Fruit fly (Drosophila melanogaster) whole organism, embryonic: ENCODE results near the gene CG14131.
A peak's percentile ranks its signal among the peaks of the same experiment; 100 is the strongest.

ENCODE experiments used
- BtbVII ChIP-seq: fragments of 200-800 bp; sonication (Bioruptor generic); optimal IDR thresholded peaks from 3 replicates; lab custom pipeline; 2017; ENCODE audit warnings: missing biosample characterization, mild to moderate bottlenecking, missing genetic modification characterization
- CG10431 ChIP-seq: fragments of 200-800 bp; sonication (Bioruptor generic); optimal IDR thresholded peaks from 3 replicates; lab custom pipeline; 2018; ENCODE audit warnings: missing biosample characterization, mild to moderate bottlenecking, missing genetic modification characterization
- CG10543 ChIP-seq: fragments of 200-800 bp; sonication (Bioruptor generic); optimal IDR thresholded peaks from 3 replicates; lab custom pipeline; 2017; ENCODE audit warnings: missing biosample characterization, mild to moderate bottlenecking, missing genetic modification characterization, moderate library complexity
- CG11085 ChIP-seq: fragments of 200-800 bp; sonication (Bioruptor generic); IDR thresholded peaks from 2 replicates; pipeline ENCODE4 v1.3.6; 2022; ENCODE audit warnings: missing biosample characterization, missing genetic modification characterization
- CG12104 ChIP-seq: fragments of 200-800 bp; sonication (Bioruptor generic); optimal IDR thresholded peaks from 3 replicates; lab custom pipeline; 2016; ENCODE audit warnings: missing biosample characterization, missing genetic modification characterization
- CG1233 ChIP-seq: fragments of 200-800 bp; sonication (Bioruptor generic); optimal IDR thresholded peaks from 4 replicates; lab custom pipeline; 2018; ENCODE audit warnings: missing biosample characterization, mild to moderate bottlenecking, missing genetic modification characterization
- CG12769 ChIP-seq: fragments of 200-800 bp; sonication (Bioruptor generic); optimal IDR thresholded peaks from 2 replicates; lab custom pipeline; 2019; ENCODE audit warnings: missing biosample characterization, mild to moderate bottlenecking, missing genetic modification characterization, moderate library complexity
- CG14441 ChIP-seq: fragments of 200-800 bp; sonication (Bioruptor generic); IDR thresholded peaks from 2 replicates; pipeline ENCODE4 v1.3.6; 2022; ENCODE audit warnings: missing biosample characterization, missing genetic modification characterization
- CG15011 ChIP-seq: fragments of 200-800 bp; sonication (Bioruptor generic); optimal IDR thresholded peaks from 3 replicates; lab custom pipeline; 2018; ENCODE audit warnings: missing biosample characterization, mild to moderate bottlenecking, missing genetic modification characterization
- CG15269 ChIP-seq: fragments of 200-800 bp; sonication (Bioruptor generic); optimal IDR thresholded peaks from 2 replicates; lab custom pipeline; 2018; ENCODE audit warnings: missing biosample characterization, mild to moderate bottlenecking, missing genetic modification characterization, moderate library complexity
- CG16813 ChIP-seq: fragments of 200-800 bp; sonication (Bioruptor generic); IDR thresholded peaks from 3 replicates; pipeline ENCODE4 v1.3.6; 2022; ENCODE audit warnings: missing biosample characterization, missing genetic modification characterization; ENCODE audit not compliant: partially characterized antibody
- CG31388 ChIP-seq: fragments of 200-800 bp; sonication (Bioruptor generic); optimal IDR thresholded peaks from 2 replicates; lab custom pipeline; 2016; ENCODE audit warnings: missing biosample characterization, missing genetic modification characterization
- CG34376 ChIP-seq: fragments of 200-800 bp; sonication (Bioruptor generic); optimal IDR thresholded peaks from 2 replicates; lab custom pipeline; 2018; ENCODE audit warnings: missing biosample characterization, mild to moderate bottlenecking, missing genetic modification characterization
- CG42726 ChIP-seq: fragments of 200-800 bp; sonication (Bioruptor generic); IDR thresholded peaks from 2 replicates; pipeline ENCODE4 v1.3.6; 2022; ENCODE audit warnings: missing biosample characterization, missing genetic modification characterization; ENCODE audit not compliant: partially characterized antibody
- CG4360 ChIP-seq: fragments of 200-800 bp; sonication (Bioruptor generic); IDR thresholded peaks from 2 replicates; pipeline ENCODE4 v1.3.6; 2022; ENCODE audit warnings: missing biosample characterization, missing genetic modification characterization
- CG4730 ChIP-seq: fragments of 200-800 bp; sonication (Bioruptor generic); IDR thresholded peaks from 2 replicates; pipeline ENCODE4 v1.3.6; 2022; ENCODE audit warnings: missing biosample characterization, missing genetic modification characterization
- CG6683 ChIP-seq: fragments of 200-800 bp; sonication (Bioruptor generic); optimal IDR thresholded peaks from 2 replicates; lab custom pipeline; 2017; ENCODE audit warnings: missing biosample characterization, mild to moderate bottlenecking, missing genetic modification characterization, missing genetic modification reagents
- CG8924 ChIP-seq: fragments of 200-800 bp; optimal IDR thresholded peaks from 3 replicates; lab custom pipeline; 2019; ENCODE audit warnings: missing biosample characterization, mild to moderate bottlenecking, missing genetic modification characterization, moderate library complexity
- CG8944 ChIP-seq: fragments of 200-800 bp; sonication (Bioruptor generic); optimal IDR thresholded peaks from 3 replicates; lab custom pipeline; 2016; ENCODE audit warnings: missing biosample characterization, missing genetic modification characterization
- CG9817 ChIP-seq: fragments of 200-800 bp; sonication (Bioruptor generic); optimal IDR thresholded peaks from 2 replicates; lab custom pipeline; 2018; ENCODE audit warnings: missing biosample characterization, mild to moderate bottlenecking, missing genetic modification characterization, moderate library complexity
- Chrac-16 ChIP-seq: fragments of 200-800 bp; sonication (Bioruptor generic); optimal IDR thresholded peaks from 3 replicates; lab custom pipeline; 2016; ENCODE audit warnings: missing biosample characterization, missing genetic modification characterization
- Dbx ChIP-seq: fragments of 200-800 bp; sonication (Bioruptor generic); IDR thresholded peaks from 3 replicates; pipeline ENCODE4 v1.3.6; 2022; ENCODE audit warnings: missing biosample characterization, missing genetic modification characterization
- Dip2 ChIP-seq: fragments of 200-800 bp; sonication (Bioruptor generic); IDR thresholded peaks from 2 replicates; pipeline ENCODE4 v1.3.6; 2022; ENCODE audit warnings: missing biosample characterization, missing genetic modification characterization
- ERR ChIP-seq: fragments of 200-800 bp; sonication (Bioruptor generic); optimal IDR thresholded peaks from 2 replicates; lab custom pipeline; 2016; ENCODE audit warnings: missing biosample characterization, missing genetic modification characterization
- Eip74EF ChIP-seq, 2 experiments: fragments of 200-800 bp in 1 of 2; fragments of >200 bp in 1 of 2; sonication (Bioruptor generic) in 1 of 2; optimal IDR thresholded peaks; 2 replicates each; lab custom pipeline; 2017 to 2019; ENCODE audit warnings: missing biosample characterization in 2 of 2, missing genetic modification characterization in 2 of 2, mild to moderate bottlenecking in 1 of 2, moderate library complexity in 1 of 2
- Ets97D ChIP-seq: fragments of 200-800 bp; sonication (Bioruptor generic); optimal IDR thresholded peaks from 3 replicates; lab custom pipeline; 2016; ENCODE audit warnings: missing biosample characterization, missing genetic modification characterization
- Optix ChIP-seq: fragments of 200-800 bp; sonication (Bioruptor generic); IDR thresholded peaks from 3 replicates; pipeline ENCODE4 v1.3.6; 2022; ENCODE audit warnings: missing biosample characterization, missing genetic modification characterization
- Usf ChIP-seq: fragments of 200-800 bp; sonication (Bioruptor generic); optimal IDR thresholded peaks from 2 replicates; lab custom pipeline; 2017; ENCODE audit warnings: missing genotype, missing biosample characterization, missing genetic modification characterization
- ara ChIP-seq: fragments of 200-800 bp; sonication (Bioruptor generic); IDR thresholded peaks from 2 replicates; pipeline ENCODE4 v1.3.6; 2022; ENCODE audit warnings: missing biosample characterization, missing genetic modification characterization
- bab2 ChIP-seq: fragments of 200-800 bp; sonication (Bioruptor generic); optimal IDR thresholded peaks from 2 replicates; lab custom pipeline; 2016; ENCODE audit warnings: missing biosample characterization, missing genetic modification characterization
- bcd ChIP-seq: fragments of 200-800 bp; sonication (Bioruptor generic); optimal IDR thresholded peaks from 2 replicates; lab custom pipeline; 2017; ENCODE audit warnings: missing biosample characterization, mild to moderate bottlenecking, missing genetic modification characterization
- cg ChIP-seq: fragments of 200-800 bp; sonication (Bioruptor generic); optimal IDR thresholded peaks from 3 replicates; lab custom pipeline; 2019; ENCODE audit warnings: missing biosample characterization, mild to moderate bottlenecking, missing genetic modification characterization, moderate library complexity
- chn ChIP-seq: fragments of 200-800 bp; sonication (Bioruptor generic); optimal IDR thresholded peaks from 2 replicates; lab custom pipeline; 2016; ENCODE audit warnings: missing biosample characterization, missing genetic modification characterization
- danr ChIP-seq: fragments of 200-800 bp; sonication (Bioruptor generic); IDR thresholded peaks from 2 replicates; pipeline ENCODE4 v1.3.6; 2022; ENCODE audit warnings: missing biosample characterization, missing genetic modification characterization
- eyg ChIP-seq: fragments of 200-800 bp; sonication (Bioruptor generic); optimal IDR thresholded peaks from 3 replicates; lab custom pipeline; 2016; ENCODE audit warnings: missing biosample characterization, missing genetic modification characterization
- ftz-f1 ChIP-seq: fragments of 200-800 bp; sonication (Bioruptor generic); optimal IDR thresholded peaks from 2 replicates; lab custom pipeline; 2016; ENCODE audit warnings: missing biosample characterization, missing genetic modification characterization
- grau ChIP-seq: fragments of 200-800 bp; optimal IDR thresholded peaks from 3 replicates; lab custom pipeline; 2019; ENCODE audit warnings: missing biosample characterization, mild to moderate bottlenecking, missing genetic modification characterization, moderate library complexity
- ham ChIP-seq: fragments of 200-800 bp; sonication (Bioruptor generic); IDR thresholded peaks from 2 replicates; pipeline ENCODE4 v1.3.6; 2022; ENCODE audit warnings: missing biosample characterization, missing genetic modification characterization
- insv ChIP-seq, 2 experiments: fragments of 200-800 bp; sonication (Bioruptor generic); optimal IDR thresholded peaks; 3 replicates each; lab custom pipeline; 2016 to 2018; ENCODE audit warnings: missing biosample characterization in 2 of 2, missing genetic modification characterization in 2 of 2
- jumu ChIP-seq: fragments of 200-800 bp; sonication (Bioruptor generic); optimal IDR thresholded peaks from 3 replicates; lab custom pipeline; 2016; ENCODE audit warnings: missing biosample characterization, missing genetic modification characterization
- knrl ChIP-seq: fragments of 200-800 bp; sonication (Bioruptor generic); IDR thresholded peaks from 3 replicates; pipeline ENCODE4 v1.3.6; 2022; ENCODE audit warnings: missing biosample characterization, missing genetic modification characterization; ENCODE audit not compliant: partially characterized antibody
- lbe ChIP-seq: fragments of 200-800 bp; sonication (Bioruptor generic); optimal IDR thresholded peaks from 2 replicates; lab custom pipeline; 2016; ENCODE audit warnings: missing biosample characterization, mild to moderate bottlenecking, missing genetic modification characterization
- pb ChIP-seq: fragments of 200-800 bp; sonication (Bioruptor generic); optimal IDR thresholded peaks from 3 replicates; lab custom pipeline; 2016; ENCODE audit warnings: missing biosample characterization, missing genetic modification characterization
- prd ChIP-seq, 3 experiments: fragments of >200 bp in 2 of 3; fragments of 200-800 bp in 1 of 3; sonication (Bioruptor generic) in 1 of 3; optimal IDR thresholded peaks in 2 of 3; IDR thresholded peaks in 1 of 3; 2 replicates in 2 of 3; 3 replicates in 1 of 3; pipeline versions ENCODE4 v1.3.6 to Lab custom; 2017 to 2022; ENCODE audit warnings: missing biosample characterization in 1 of 3, missing genetic modification characterization in 1 of 3
- ro ChIP-seq: fragments of 200-800 bp; sonication (Bioruptor generic); IDR thresholded peaks from 2 replicates; pipeline ENCODE4 v1.3.6; 2022; ENCODE audit warnings: missing biosample characterization, missing genetic modification characterization
- sens ChIP-seq: fragments of 200-800 bp; sonication (Bioruptor generic); peaks from one replicate; lab custom pipeline; 2016; ENCODE audit warnings: missing biosample characterization, missing genetic modification characterization
- sisA ChIP-seq: fragments of 200-800 bp; sonication (Bioruptor generic); IDR thresholded peaks from 2 replicates; pipeline ENCODE4 v1.3.6; 2022; ENCODE audit warnings: missing biosample characterization, missing genetic modification characterization
- sr ChIP-seq: fragments of 200-800 bp; sonication (Bioruptor generic); IDR thresholded peaks from 3 replicates; pipeline ENCODE4 v1.3.6; 2022; ENCODE audit warnings: missing biosample characterization, missing genetic modification characterization
- trem ChIP-seq: fragments of 200-800 bp; optimal IDR thresholded peaks from 3 replicates; lab custom pipeline; 2019; ENCODE audit warnings: missing biosample characterization, mild to moderate bottlenecking, missing genetic modification characterization, moderate library complexity
- usp ChIP-seq: fragments of >200 bp; optimal IDR thresholded peaks from 2 replicates; lab custom pipeline; 2017; ENCODE audit warnings: missing biosample characterization, missing genetic modification characterization
- wor ChIP-seq: fragments of 200-800 bp; sonication (Bioruptor generic); IDR thresholded peaks from 2 replicates; pipeline ENCODE4 v1.3.6; 2022; ENCODE audit warnings: missing biosample characterization, missing genetic modification characterization

The CG14131 gene

dm6 chr3L:11785291-11785690 is 8.4 kb downstream of the CG14131 start (continued):
- TF ChIP-seq CG8924 (tag; lab: Kevin White, UChicago) (no peak), Dbx (GFP tag; lab: Robert Waterston, UW) (peak; percentile 51; the same call in 1 of the 3 replicates), CG4360 (GFP tag; lab: Robert Waterston, UW) (no peak), CG11085 (GFP tag; lab: Robert Waterston, UW) (no peak), CG14441 (GFP tag; lab: Robert Waterston, UW) (peak; percentile 65), Optix (GFP tag; lab: Robert Waterston, UW) (no peak), bcd (GFP tag; lab: Kevin White, UChicago) (peak; percentile 48), sisA (GFP tag; lab: Robert Waterston, UW) (peak; percentile 34; the same call in 1 of the 2 replicates), trem (no peak), CG15269 (no peak), jumu (GFP tag; lab: Kevin White, UChicago) (no peak), CG9817 (peak; percentile 58), Dip2 (GFP tag; lab: Robert Waterston, UW) (no peak), bab2 (GFP tag; lab: Kevin White, UChicago) (no peak), CG4730 (GFP tag; lab: Robert Waterston, UW) (peak; percentile 23; the same call in 1 of the 2 replicates), CG6683 (GFP tag; lab: Kevin White, UChicago) (no peak), cg (GFP tag; lab: Kevin White, UChicago) (no peak), ro (GFP tag; lab: Robert Waterston, UW) (no peak), danr (GFP tag; lab: Robert Waterston, UW) (no peak), lbe (GFP tag; lab: Kevin White, UChicago) (no peak), CG31388 (GFP tag; lab: Kevin White, UChicago) (peak; percentile 13), Eip74EF (GFP tag; optimal IDR thresholded peaks at IDR 0.05; lab: Kevin White, UChicago) (no peak), ham (GFP tag; lab: Robert Waterston, UW) (no peak), BtbVII (GFP tag; lab: Kevin White, UChicago) (no peak), prd (optimal IDR thresholded peaks at IDR 0.05; lab: Kevin White, UChicago) (no peak), prd (GFP tag; IDR thresholded peaks at IDR 0.05; lab: Robert Waterston, UW) (peak; percentile 54; the same call in 2 of the 3 replicates), pb (GFP tag; lab: Kevin White, UChicago) (no peak), sr (peak; percentile 86), insv (GFP tag; optimal IDR thresholded peaks at IDR 0.05; lab: Kevin White, UChicago) (no peak), wor (GFP tag; lab: Robert Waterston, UW) (0 out of 2 replicates have a peak, but pooled peaks have one; percentile 28), ftz-f1 (GFP tag; lab: Kevin White, UChicago) (no peak), Usf (no peak), CG1233 (GFP tag; lab: Kevin White, UChicago) (peak; percentile 28), CG42726 (GFP tag; lab: Robert Waterston, UW) (no peak), ara (GFP tag; lab: Robert Waterston, UW) (no peak), chn (no peak), grau (tag; lab: Kevin White, UChicago) (peak; percentile 82), CG16813 (GFP tag; lab: Robert Waterston, UW) (no peak), eyg (no peak), CG12104 (GFP tag; lab: Kevin White, UChicago) (no peak), ERR (GFP tag; lab: Kevin White, UChicago) (no peak), knrl (GFP tag; lab: Robert Waterston, UW) (no peak), CG15011 (peak; percentile 4), CG10543 (GFP tag; lab: Kevin White, UChicago) (peak; percentile 67), CG12769 (no peak), Chrac-16 (GFP tag; lab: Kevin White, UChicago) (peak; percentile 13), sens (peak; percentile 60), Ets97D (GFP tag; lab: Kevin White, UChicago) (no peak), CG34376 (GFP tag; lab: Kevin White, UChicago) (no peak), usp (GFP tag; lab: Kevin White, UChicago) (no peak), CG8944 (GFP tag; lab: Kevin White, UChicago) (no peak), CG10431 (GFP tag; lab: Kevin White, UChicago) (no peak)
